Fruit fly (Drosophila melanogaster): ENCODE results near the gene OtopLc.

The OtopLc gene

DNA sequence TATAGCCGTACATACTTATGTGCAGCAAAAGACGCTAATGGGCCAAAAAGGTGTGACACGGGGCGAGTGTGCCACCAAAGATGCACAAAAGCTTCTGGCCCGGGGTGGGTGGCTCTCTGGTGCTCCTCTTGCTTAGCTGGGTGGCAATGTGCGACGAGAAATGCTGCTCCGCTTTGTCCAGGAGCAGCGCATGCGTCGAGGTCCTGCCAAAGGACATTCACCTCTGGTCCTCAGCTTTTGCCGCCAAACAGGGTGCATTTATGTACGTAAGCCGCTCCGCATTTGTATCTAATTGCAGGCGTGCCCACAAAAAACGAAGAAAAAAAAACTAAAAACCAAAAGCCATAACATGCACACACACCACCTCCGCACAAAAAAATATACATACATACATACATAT, 13.3 kb downstream of the OtopLc start:
- TF ChIP-seq fkh (GFP tag; optimal IDR thresholded peaks at IDR 0.05), result no peak
- TF ChIP-seq pdm3 (GFP tag; optimal IDR thresholded peaks at IDR 0.05), result no peak
- TF ChIP-seq CG6276 (GFP tag; optimal IDR thresholded peaks at IDR 0.05), result no peak
- no peak for TF ChIP-seq CG8319 (GFP tag; optimal IDR thresholded peaks at IDR 0.05)
- no peak for TF ChIP-seq CG3032 (tag; optimal IDR thresholded peaks at IDR 0.05)
- TF ChIP-seq Ets21C (GFP tag; optimal IDR thresholded peaks at IDR 0.05), result no peak

DNA sequence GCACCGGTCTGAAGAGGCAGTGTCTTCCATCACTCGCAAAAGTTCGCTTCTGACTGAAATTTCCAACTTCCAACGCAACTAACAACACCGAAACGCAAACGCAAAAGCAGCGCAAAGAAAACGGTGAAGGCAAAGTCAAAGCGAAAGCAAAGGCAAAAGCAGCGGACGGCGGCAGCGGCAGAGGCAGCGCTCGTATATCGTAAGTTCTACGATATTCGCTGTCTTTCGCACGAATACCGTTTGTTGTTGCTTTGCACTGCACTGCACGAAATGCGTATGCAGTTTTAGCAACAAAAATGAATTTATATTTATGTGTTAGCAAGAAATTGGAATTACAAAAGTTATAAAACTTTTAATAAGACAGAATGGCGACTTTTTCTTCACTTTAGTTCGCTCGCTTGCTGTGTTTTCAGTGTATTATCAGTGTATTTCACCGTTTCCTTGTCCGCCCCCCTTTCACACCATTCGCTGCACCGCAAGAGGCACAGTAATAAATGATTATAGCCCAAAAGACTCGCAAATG, 14.2 kb downstream of the OtopLc start, which contains the start of gene OtopLa:
Gene OtopLa (minus strand): TSS at position 51 of the 523 bp plus-strand sequence.
- peak; percentile 66 for TF ChIP-seq CG11762 (GFP tag; optimal IDR thresholded peaks at IDR 0.05; ENCODE audit: insufficient read depth)
- TF ChIP-seq CG3032 (tag; optimal IDR thresholded peaks at IDR 0.05), result peak; percentile 72
- peak; percentile 90 for TF ChIP-seq CG6163 (GFP tag; IDR thresholded peaks at IDR 0.05)
- TF ChIP-seq Sox102F (GFP tag; optimal IDR thresholded peaks at IDR 0.05), result peak; percentile 48
- peak; percentile 74 for TF ChIP-seq CG10631 (GFP tag; optimal IDR thresholded peaks at IDR 0.05)
- peak; percentile 59 for TF ChIP-seq Hr39 (GFP tag; optimal IDR thresholded peaks at IDR 0.05)
- TF ChIP-seq CG16779 (tag; optimal IDR thresholded peaks at IDR 0.05), result peak; percentile 73
- TF ChIP-seq cyc (GFP tag; optimal IDR thresholded peaks at IDR 0.05), result peak; percentile 57
- TF ChIP-seq vri (GFP tag; optimal IDR thresholded peaks at IDR 0.05), result peak; percentile 9
- peak; percentile 60 to 64 for TF ChIP-seq salr (GFP tag; optimal IDR thresholded peaks at IDR 0.05)
- no peak for TF ChIP-seq fd85E (GFP tag; optimal IDR thresholded peaks at IDR 0.05)
- peak; percentile 39 for TF ChIP-seq Lpt (GFP tag; optimal IDR thresholded peaks at IDR 0.05)
- TF ChIP-seq CG6808 (GFP tag; optimal IDR thresholded peaks at IDR 0.05), result peak; percentile 62
- peak; percentile 84 for TF ChIP-seq CG32006 (GFP tag; optimal IDR thresholded peaks at IDR 0.05)
- TF ChIP-seq eg (GFP tag; IDR thresholded peaks at IDR 0.05), result peak; percentile 89
- TF ChIP-seq CG6276 (GFP tag; optimal IDR thresholded peaks at IDR 0.05), result peak; percentile 71
- TF ChIP-seq CG11902 (GFP tag; optimal IDR thresholded peaks at IDR 0.05), result peak; percentile 29
- TF ChIP-seq CG31627 (GFP tag; optimal IDR thresholded peaks at IDR 0.05), result peak; percentile 66
- TF ChIP-seq svp (GFP tag), result peak; percentile 85
- TF ChIP-seq Sox15 (GFP tag; optimal IDR thresholded peaks at IDR 0.05), result peak; percentile 19
- TF ChIP-seq pdm3 (GFP tag; optimal IDR thresholded peaks at IDR 0.05), result peak; percentile 76
- no peak for TF ChIP-seq Blimp-1 (GFP tag; optimal IDR thresholded peaks at IDR 0.05)
- no peak for TF ChIP-seq fkh (GFP tag; optimal IDR thresholded peaks at IDR 0.05)
- peak; percentile 76 for TF ChIP-seq net (GFP tag; optimal IDR thresholded peaks at IDR 0.05)
- TF ChIP-seq ss (GFP tag; optimal IDR thresholded peaks at IDR 0.05), result peak; percentile 65 to 77
- TF ChIP-seq CG8119 (GFP tag; IDR thresholded peaks at IDR 0.05), result peak; percentile 86
- TF ChIP-seq Eip93F (GFP tag; optimal IDR thresholded peaks at IDR 0.05), result no peak
- TF ChIP-seq dac (GFP tag; optimal IDR thresholded peaks at IDR 0.05), result peak; percentile 66
- TF ChIP-seq CG9139 (GFP tag; optimal IDR thresholded peaks at IDR 0.05), result peak; percentile 52
- TF ChIP-seq Eip75B (GFP tag; optimal IDR thresholded peaks at IDR 0.05), result peak; percentile 83
- peak; percentile 64 for TF ChIP-seq spab (GFP tag; optimal IDR thresholded peaks at IDR 0.05)
- TF ChIP-seq CG6792 (GFP tag; optimal IDR thresholded peaks at IDR 0.05), result peak; percentile 57
- peak; percentile 59 for TF ChIP-seq CG8632 (GFP tag; optimal IDR thresholded peaks at IDR 0.05)
- peak; percentile 61 for TF ChIP-seq fd59A (GFP tag; optimal IDR thresholded peaks at IDR 0.05)
- peak; percentile 66 for TF ChIP-seq CG1621 (tag; optimal IDR thresholded peaks at IDR 0.05)
- peak; percentile 87 for TF ChIP-seq Hr4 (GFP tag; optimal IDR thresholded peaks at IDR 0.05)
- TF ChIP-seq Gug (GFP tag; IDR thresholded peaks at IDR 0.05), result peak; percentile 82
- TF ChIP-seq CG7368 (GFP tag; optimal IDR thresholded peaks at IDR 0.05), result peak; percentile 55
- TF ChIP-seq dsx (GFP tag; optimal IDR thresholded peaks at IDR 0.05; ENCODE audit: poor library complexity, severe bottlenecking), result peak; percentile 69
- TF ChIP-seq Ets21C (GFP tag; optimal IDR thresholded peaks at IDR 0.05), result peak; percentile 40
- TF ChIP-seq CG6854 (GFP tag; optimal IDR thresholded peaks at IDR 0.05), result no peak
- peak; percentile 63 for TF ChIP-seq CG34406 (GFP tag; optimal IDR thresholded peaks at IDR 0.05)
- peak; percentile 70 for TF ChIP-seq achi (GFP tag; optimal IDR thresholded peaks at IDR 0.05)
- peak; percentile 72; the same call in 1 of the 2 replicates for TF ChIP-seq CG11294 (GFP tag; IDR thresholded peaks at IDR 0.05)
- no peak for TF ChIP-seq Hr38 (GFP tag; optimal IDR thresholded peaks at IDR 0.05)
- peak; percentile 62 for TF ChIP-seq CG4318 (GFP tag; optimal IDR thresholded peaks at IDR 0.05)
- peak; percentile 66 for TF ChIP-seq CG10669 (GFP tag; optimal IDR thresholded peaks at IDR 0.05)
- TF ChIP-seq CG8319 (GFP tag; optimal IDR thresholded peaks at IDR 0.05), result peak; percentile 53
